Fruit fly (Drosophila melanogaster) whole organism, adult: Measurements from ENCODE around the gene CG7126.

Experiments used
- CG11617 ChIP-seq: fragments of 200-800 bp; sonication (Bioruptor generic); optimal IDR thresholded peaks from 2 replicates; lab custom pipeline; 2017; ENCODE audit warnings: mild to moderate bottlenecking, missing biosample characterization, missing genetic modification reagents, missing genetic modification characterization
- CG12768 ChIP-seq: fragments of 200-800 bp; sonication (Bioruptor generic); optimal IDR thresholded peaks from 2 replicates; lab custom pipeline; 2017; ENCODE audit warnings: missing biosample characterization, missing genetic modification characterization, mild to moderate bottlenecking, moderate library complexity, missing genetic modification reagents
- CG14711 ChIP-seq: fragments of 200-800 bp; sonication (Bioruptor generic); optimal IDR thresholded peaks from 2 replicates; lab custom pipeline; 2018; ENCODE audit warnings: missing biosample characterization, mild to moderate bottlenecking, missing genetic modification characterization, moderate library complexity
- CG1620 ChIP-seq: fragments of 200-800 bp; sonication (Bioruptor generic); optimal IDR thresholded peaks from 2 replicates; lab custom pipeline; 2016; ENCODE audit warnings: missing biosample characterization, missing genetic modification characterization
- CG33017 ChIP-seq: fragments of 200-800 bp; sonication (Bioruptor generic); optimal IDR thresholded peaks from 2 replicates; lab custom pipeline; 2018; ENCODE audit warnings: missing biosample characterization, mild to moderate bottlenecking, missing genetic modification characterization, moderate library complexity
- CG5204 ChIP-seq: fragments of 200-800 bp; sonication (Bioruptor generic); optimal IDR thresholded peaks from 2 replicates; lab custom pipeline; 2016; ENCODE audit warnings: missing biosample characterization, missing genetic modification characterization
- CG7045 ChIP-seq: fragments of 200-800 bp; sonication (Bioruptor generic); optimal IDR thresholded peaks from 2 replicates; lab custom pipeline; 2017; ENCODE audit warnings: missing biosample characterization, mild to moderate bottlenecking, missing genetic modification characterization
- CG7101 ChIP-seq: fragments of 200-800 bp; sonication (Bioruptor generic); optimal IDR thresholded peaks from 2 replicates; lab custom pipeline; 2018; ENCODE audit warnings: missing biosample characterization, mild to moderate bottlenecking, missing genetic modification characterization, moderate library complexity
- Clk ChIP-seq: fragments of 200-800 bp; sonication (Bioruptor generic); optimal IDR thresholded peaks from 2 replicates; lab custom pipeline; 2017; ENCODE audit warnings: missing biosample characterization, missing genetic modification characterization
- Crg-1 ChIP-seq: fragments of 200-800 bp; sonication (Bioruptor generic); optimal IDR thresholded peaks from 2 replicates; lab custom pipeline; 2016; ENCODE audit warnings: missing biosample characterization, missing genetic modification characterization
- Hr96 ChIP-seq: fragments of 200-800 bp; sonication (Bioruptor generic); optimal IDR thresholded peaks from 2 replicates; lab custom pipeline; 2016; ENCODE audit warnings: missing biosample characterization, missing genetic modification characterization
- Mnt ChIP-seq: fragments of 200-800 bp; sonication (Bioruptor generic); optimal IDR thresholded peaks from 2 replicates; lab custom pipeline; 2016; ENCODE audit warnings: missing biosample characterization, mild to moderate bottlenecking, missing genetic modification characterization
- bab1 ChIP-seq: fragments of 200-800 bp; sonication (Bioruptor generic); optimal IDR thresholded peaks from 3 replicates; lab custom pipeline; 2019; ENCODE audit warnings: missing biosample characterization, mild to moderate bottlenecking, missing genetic modification characterization, moderate library complexity
- cic ChIP-seq: fragments of 200-800 bp; sonication (Bioruptor generic); optimal IDR thresholded peaks from 2 replicates; lab custom pipeline; 2017; ENCODE audit warnings: missing biosample characterization, mild to moderate bottlenecking, missing genetic modification characterization, moderate library complexity
- cnc ChIP-seq, 2 experiments: fragments of >200 bp; optimal IDR thresholded peaks; 2 replicates each; lab custom pipeline; 2017
- kay ChIP-seq: fragments of 200-800 bp; sonication (Bioruptor generic); peaks from one replicate; lab custom pipeline; 2016; ENCODE audit warnings: missing biosample characterization, missing genetic modification characterization, borderline replicate concordance
- ovo ChIP-seq: fragments of 200-800 bp; sonication (Bioruptor generic); optimal IDR thresholded peaks from 2 replicates; lab custom pipeline; 2016; ENCODE audit warnings: missing biosample characterization, missing genetic modification characterization
- pad ChIP-seq: fragments of 200-800 bp; sonication (Bioruptor generic); optimal IDR thresholded peaks from 3 replicates; lab custom pipeline; 2017; ENCODE audit warnings: missing biosample characterization, missing genetic modification characterization, mild to moderate bottlenecking, moderate library complexity, missing genetic modification reagents
- tj ChIP-seq: fragments of 200-800 bp; sonication (Bioruptor generic); optimal IDR thresholded peaks from 3 replicates; lab custom pipeline; 2017; ENCODE audit warnings: missing biosample characterization, mild to moderate bottlenecking, missing genetic modification characterization, moderate library complexity
- toe ChIP-seq: fragments of 200-800 bp; sonication (Bioruptor generic); optimal IDR thresholded peaks from 2 replicates; lab custom pipeline; 2016; ENCODE audit warnings: missing biosample characterization, missing genetic modification characterization

Gene CG7126

dm6 chr3R:18274328-18275098 is 28.1 kb downstream of the CG7126 start, which contains the start of the genes Vps39 and eIF1A:
TSS of gene Vps39 (minus strand) at chr3R:18274446.
TSS of gene eIF1A (plus strand) at chr3R:18274665.
- peak; percentile 6 for TF ChIP-seq CG11617 (GFP tag; lab: Kevin White, UChicago)
- no peak for TF ChIP-seq kay
- TF ChIP-seq Clk (GFP tag; lab: Kevin White, UChicago) = peak; percentile 33
- peak; percentile 53 for TF ChIP-seq CG33017
- peak; percentile 47 for TF ChIP-seq CG14711
- TF ChIP-seq bab1 (GFP tag; lab: Kevin White, UChicago) = no peak
- peak; percentile 67 for TF ChIP-seq Hr96
- peak; percentile 66 for TF ChIP-seq CG1620
- peak; percentile 33 for TF ChIP-seq CG7045 (GFP tag; lab: Kevin White, UChicago)
- TF ChIP-seq cic = peak; percentile 5
- peak; percentile 41 for TF ChIP-seq ovo (GFP tag; lab: Kevin White, UChicago)
- peak; percentile 14 for TF ChIP-seq tj
- peak; percentile 33 for TF ChIP-seq CG7101 (tag; lab: Kevin White, UChicago)
- peak; percentile 13 for TF ChIP-seq pad
- peak; percentile 55 for TF ChIP-seq Crg-1 (GFP tag; lab: Kevin White, UChicago)
- no peak for TF ChIP-seq toe (GFP tag; lab: Kevin White, UChicago)
- TF ChIP-seq CG12768 = peak; percentile 12
- TF ChIP-seq CG5204 = no peak
- TF ChIP-seq Mnt (GFP tag; lab: Kevin White, UChicago) = peak; percentile 66

- TF ChIP-seq Crg-1 (GFP tag; lab: Kevin White, UChicago) = no peak
- TF ChIP-seq tj = no peak
- no peak for TF ChIP-seq CG7101 (tag; lab: Kevin White, UChicago)
- no peak for TF ChIP-seq pad
- TF ChIP-seq ovo (GFP tag; lab: Kevin White, UChicago) = no peak
- no peak for TF ChIP-seq toe (GFP tag; lab: Kevin White, UChicago)
- no peak for TF ChIP-seq cic
Observed at dm6 chr3R:18269744-18270348, 32.8 kb downstream of the CG7126 start.

- TF ChIP-seq Clk (GFP tag; lab: Kevin White, UChicago) (no peak), CG1620 (no peak), CG7045 (GFP tag; lab: Kevin White, UChicago) (no peak), kay (no peak), tj (no peak), Hr96 (no peak), CG7101 (tag; lab: Kevin White, UChicago) (no peak), cic (no peak), bab1 (GFP tag; lab: Kevin White, UChicago) (no peak), Crg-1 (GFP tag; lab: Kevin White, UChicago) (no peak), CG12768 (no peak)
Observed at dm6 chr3R:18267489-18267888, 35.2 kb downstream of the CG7126 start, which contains the start of gene CG18599. TSS of gene CG18599 (plus strand) at chr3R:18267789.

- TF ChIP-seq CG1620 (no peak), Crg-1 (GFP tag; lab: Kevin White, UChicago) (no peak), CG12768 (no peak), CG33017 (no peak), cnc (optimal IDR thresholded peaks at IDR 0.05; lab: Kevin White, UChicago) (no peak), CG14711 (no peak), kay (no peak), Hr96 (no peak), Clk (GFP tag; lab: Kevin White, UChicago) (no peak), bab1 (GFP tag; lab: Kevin White, UChicago) (no peak), CG11617 (GFP tag; lab: Kevin White, UChicago) (no peak), CG5204 (no peak)
Observed at dm6 chr3R:18266665-18267064, 36.0 kb downstream of the CG7126 start.

dm6 chr3R:18265275-18265674 is 37.4 kb downstream of the CG7126 start:
- TF ChIP-seq toe (GFP tag; lab: Kevin White, UChicago) (no peak), ovo (GFP tag; lab: Kevin White, UChicago) (no peak), CG12768 (no peak), Clk (GFP tag; lab: Kevin White, UChicago) (no peak), Mnt (GFP tag; lab: Kevin White, UChicago) (no peak), pad (no peak), Hr96 (no peak), CG7045 (GFP tag; lab: Kevin White, UChicago) (no peak), CG1620 (no peak), CG33017 (no peak), tj (no peak), CG7101 (tag; lab: Kevin White, UChicago) (no peak)

dm6 chr3R:18261602-18262001 is 41.0 kb downstream of the CG7126 start:
- TF ChIP-seq CG12768 (no peak), kay (no peak), toe (GFP tag; lab: Kevin White, UChicago) (no peak), CG11617 (GFP tag; lab: Kevin White, UChicago) (no peak)

dm6 chr3R:18260016-18260415 is 42.6 kb downstream of the CG7126 start:
- no peak for TF ChIP-seq CG33017
- TF ChIP-seq Hr96 = no peak
- no peak for TF ChIP-seq pad
- TF ChIP-seq toe (GFP tag; lab: Kevin White, UChicago) = no peak
- TF ChIP-seq CG14711 = no peak
- no peak for TF ChIP-seq cic
- TF ChIP-seq Crg-1 (GFP tag; lab: Kevin White, UChicago) = no peak
- no peak for TF ChIP-seq CG1620
- TF ChIP-seq kay = no peak
- TF ChIP-seq cnc (optimal IDR thresholded peaks at IDR 0.05; lab: Kevin White, UChicago) = no peak
- TF ChIP-seq tj = no peak
- TF ChIP-seq CG11617 (GFP tag; lab: Kevin White, UChicago) = no peak
- no peak for TF ChIP-seq Clk (GFP tag; lab: Kevin White, UChicago)
